Fruit fly (Drosophila melanogaster): Measurements from ENCODE around the gene Sry-alpha.
A peak's percentile ranks its signal among the peaks of the same experiment; 100 is the strongest.

Sry-alpha gene

dm6 chr3R:30000286-30000685 is 39.2 kb upstream of the Sry-alpha start, which contains the start of gene Tace:
Tace (plus strand) TSS chr3R:30000530.
- TF ChIP-seq Clk (GFP tag; optimal IDR thresholded peaks at IDR 0.05) (no peak), tj (GFP tag; optimal IDR thresholded peaks at IDR 0.05) (no peak), CG1620 (GFP tag; optimal IDR thresholded peaks at IDR 0.05) (no peak), ovo (GFP tag; optimal IDR thresholded peaks at IDR 0.05) (peak; percentile 9), pad (GFP tag; optimal IDR thresholded peaks at IDR 0.05) (no peak)

- TF ChIP-seq toe (GFP tag; optimal IDR thresholded peaks at IDR 0.05) (peak; percentile 68), kay (GFP tag; ENCODE audit: borderline replicate concordance) (no peak), cnc (optimal IDR thresholded peaks at IDR 0.05) (no peak), Crg-1 (GFP tag; optimal IDR thresholded peaks at IDR 0.05) (peak; percentile 54), CG5204 (GFP tag; optimal IDR thresholded peaks at IDR 0.05) (no peak), tj (GFP tag; optimal IDR thresholded peaks at IDR 0.05) (peak; percentile 56), CG1620 (GFP tag; optimal IDR thresholded peaks at IDR 0.05) (peak; percentile 47), CG33017 (tag; optimal IDR thresholded peaks at IDR 0.05) (no peak), CG11617 (GFP tag; optimal IDR thresholded peaks at IDR 0.05) (peak; percentile 22), CG7045 (GFP tag; optimal IDR thresholded peaks at IDR 0.05) (peak; percentile 9), CG12768 (GFP tag; optimal IDR thresholded peaks at IDR 0.05) (peak; percentile 36), pad (GFP tag; optimal IDR thresholded peaks at IDR 0.05) (peak; percentile 30), CG14711 (tag; optimal IDR thresholded peaks at IDR 0.05) (peak; percentile 93), bab1 (GFP tag; optimal IDR thresholded peaks at IDR 0.05) (peak; percentile 42), Hr96 (GFP tag; optimal IDR thresholded peaks at IDR 0.05) (peak; percentile 65), Mnt (GFP tag; optimal IDR thresholded peaks at IDR 0.05) (peak; percentile 95), cic (GFP tag; optimal IDR thresholded peaks at IDR 0.05) (peak; percentile 13), ovo (GFP tag; optimal IDR thresholded peaks at IDR 0.05) (no peak), Clk (GFP tag; optimal IDR thresholded peaks at IDR 0.05) (no peak), CG7101 (tag; optimal IDR thresholded peaks at IDR 0.05) (peak; percentile 31)
Observed at dm6 chr3R:30004648-30005047, 34.9 kb upstream of the Sry-alpha start, which contains the start of the genes Nlp and Nph. Nlp (plus strand) TSS chr3R:30004785. Nph (minus strand) TSS chr3R:30004861.

- TF ChIP-seq tj (GFP tag; optimal IDR thresholded peaks at IDR 0.05) (no peak), bab1 (GFP tag; optimal IDR thresholded peaks at IDR 0.05) (no peak), Mnt (GFP tag; optimal IDR thresholded peaks at IDR 0.05) (no peak), CG33017 (tag; optimal IDR thresholded peaks at IDR 0.05) (no peak), CG5204 (GFP tag; optimal IDR thresholded peaks at IDR 0.05) (no peak), Clk (GFP tag; optimal IDR thresholded peaks at IDR 0.05) (no peak), ovo (GFP tag; optimal IDR thresholded peaks at IDR 0.05) (no peak), toe (GFP tag; optimal IDR thresholded peaks at IDR 0.05) (no peak), CG11617 (GFP tag; optimal IDR thresholded peaks at IDR 0.05) (no peak), cic (GFP tag; optimal IDR thresholded peaks at IDR 0.05) (no peak), CG12768 (GFP tag; optimal IDR thresholded peaks at IDR 0.05) (no peak), Crg-1 (GFP tag; optimal IDR thresholded peaks at IDR 0.05) (no peak), pad (GFP tag; optimal IDR thresholded peaks at IDR 0.05) (no peak), cnc (optimal IDR thresholded peaks at IDR 0.05) (no peak), kay (GFP tag; ENCODE audit: borderline replicate concordance) (no peak), CG7101 (tag; optimal IDR thresholded peaks at IDR 0.05) (no peak), CG1620 (GFP tag; optimal IDR thresholded peaks at IDR 0.05) (no peak), Hr96 (GFP tag; optimal IDR thresholded peaks at IDR 0.05) (no peak), CG7045 (GFP tag; optimal IDR thresholded peaks at IDR 0.05) (no peak)
Observed at dm6 chr3R:30005332-30005979, 34.1 kb upstream of the Sry-alpha start.

dm6 chr3R:30009173-30009572 is 30.3 kb upstream of the Sry-alpha start, which contains the start of gene CG7912:
CG7912 (minus strand) TSS chr3R:30009189.
- TF ChIP-seq kay (GFP tag; ENCODE audit: borderline replicate concordance), result no peak
- TF ChIP-seq toe (GFP tag; optimal IDR thresholded peaks at IDR 0.05), result no peak
- TF ChIP-seq cic (GFP tag; optimal IDR thresholded peaks at IDR 0.05), result no peak
- no peak for TF ChIP-seq ovo (GFP tag; optimal IDR thresholded peaks at IDR 0.05)
- no peak for TF ChIP-seq CG11617 (GFP tag; optimal IDR thresholded peaks at IDR 0.05)
- TF ChIP-seq cnc (optimal IDR thresholded peaks at IDR 0.05), result no peak
- no peak for TF ChIP-seq Mnt (GFP tag; optimal IDR thresholded peaks at IDR 0.05)

DNA sequence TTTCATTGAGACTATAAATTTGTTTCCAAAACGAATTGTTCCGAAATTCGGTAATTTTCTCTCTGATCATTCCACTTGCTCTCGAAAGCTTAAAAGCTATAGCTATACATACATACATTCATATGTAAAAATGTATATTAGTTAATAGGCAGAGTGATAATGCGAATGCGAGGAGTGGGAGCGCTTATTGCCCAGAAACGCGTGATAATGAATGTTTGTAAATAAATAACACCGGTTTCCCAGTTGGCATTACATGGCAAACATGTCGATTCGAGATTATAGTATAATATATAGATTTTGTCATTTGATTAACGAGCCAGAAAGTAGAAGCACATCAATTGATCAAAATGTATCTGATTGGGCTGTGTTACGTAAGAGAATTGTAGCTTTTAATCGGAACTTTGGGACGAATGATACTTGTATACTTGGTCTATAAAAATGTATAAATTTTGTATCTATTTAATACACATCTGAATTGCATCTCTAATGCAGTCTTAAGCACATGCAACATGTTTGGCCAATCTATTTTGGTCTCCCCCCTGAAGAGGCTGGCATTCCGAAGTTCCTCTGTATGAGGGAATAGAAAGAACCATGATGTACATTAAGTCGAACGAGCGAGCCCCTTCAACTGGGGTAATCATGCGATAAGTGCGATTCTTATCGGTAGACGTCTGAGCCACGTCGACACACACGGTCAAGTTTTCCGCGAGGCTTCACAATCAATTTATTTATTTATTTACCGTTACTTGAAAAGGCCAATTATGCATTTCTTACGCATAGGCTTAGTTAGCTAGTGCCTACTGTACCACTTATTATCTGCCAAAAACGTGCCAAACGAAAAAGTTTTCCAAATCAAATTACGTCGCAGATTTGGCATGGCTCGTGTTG is 26.7 kb upstream of the Sry-alpha start:
- peak; percentile 22 for TF ChIP-seq tj (GFP tag; optimal IDR thresholded peaks at IDR 0.05)
- TF ChIP-seq CG5204 (GFP tag; optimal IDR thresholded peaks at IDR 0.05), result no peak
- TF ChIP-seq cnc (optimal IDR thresholded peaks at IDR 0.05), result no peak
- peak; percentile 17 for TF ChIP-seq ovo (GFP tag; optimal IDR thresholded peaks at IDR 0.05)
- peak; percentile 13 for TF ChIP-seq pad (GFP tag; optimal IDR thresholded peaks at IDR 0.05)
- no peak for TF ChIP-seq CG1620 (GFP tag; optimal IDR thresholded peaks at IDR 0.05)
- peak; percentile 30 for TF ChIP-seq CG11617 (GFP tag; optimal IDR thresholded peaks at IDR 0.05)
- no peak for TF ChIP-seq toe (GFP tag; optimal IDR thresholded peaks at IDR 0.05)
- no peak for TF ChIP-seq CG33017 (tag; optimal IDR thresholded peaks at IDR 0.05)
- peak; percentile 35 for TF ChIP-seq Mnt (GFP tag; optimal IDR thresholded peaks at IDR 0.05)
- no peak for TF ChIP-seq Clk (GFP tag; optimal IDR thresholded peaks at IDR 0.05)
- no peak for TF ChIP-seq bab1 (GFP tag; optimal IDR thresholded peaks at IDR 0.05)
- peak; percentile 87 for TF ChIP-seq cic (GFP tag; optimal IDR thresholded peaks at IDR 0.05)
- TF ChIP-seq Hr96 (GFP tag; optimal IDR thresholded peaks at IDR 0.05), result no peak
- no peak for TF ChIP-seq kay (GFP tag; ENCODE audit: borderline replicate concordance)
- peak; percentile 8 for TF ChIP-seq Crg-1 (GFP tag; optimal IDR thresholded peaks at IDR 0.05)
- TF ChIP-seq CG7101 (tag; optimal IDR thresholded peaks at IDR 0.05), result peak; percentile 1
- TF ChIP-seq CG7045 (GFP tag; optimal IDR thresholded peaks at IDR 0.05), result peak; percentile 16
- peak; percentile 37 for TF ChIP-seq CG12768 (GFP tag; optimal IDR thresholded peaks at IDR 0.05)

Measured in whole organism, adult.